Worm (Caenorhabditis elegans) whole organism, late embryonic: ENCODE data around the gene srg-23.

Source experiments
- C08G9.2 ChIP-seq: sonication (generic microtip); optimal IDR thresholded peaks from 2 replicates; lab custom pipeline; 2016; ENCODE audit warnings: mild to moderate bottlenecking, missing genetic modification characterization, moderate library complexity, missing compliant biosample characterization
- C38D4.7 ChIP-seq: fragments of 200-800 bp; sonication (Bioruptor generic); optimal IDR thresholded peaks from 2 replicates; lab custom pipeline; 2018; ENCODE audit warnings: mild to moderate bottlenecking, missing genetic modification characterization, moderate library complexity, missing compliant biosample characterization
- F13H6.1 ChIP-seq: sonication (generic microtip); optimal IDR thresholded peaks from 2 replicates; lab custom pipeline; 2016; ENCODE audit warnings: missing genetic modification characterization, missing compliant biosample characterization
- K02D7.2 ChIP-seq: sonication (generic microtip); optimal IDR thresholded peaks from 2 replicates; lab custom pipeline; 2017; ENCODE audit warnings: mild to moderate bottlenecking, missing genetic modification characterization, missing compliant biosample characterization
- ahr-1 ChIP-seq: sonication (generic microtip); optimal IDR thresholded peaks from 2 replicates; lab custom pipeline; 2016; ENCODE audit warnings: missing genetic modification characterization, missing compliant biosample characterization
- ama-1 ChIP-seq: fragments of 150-350 bp; optimal IDR thresholded peaks from 2 replicates; lab custom pipeline; 2014
- ceh-18 ChIP-seq: sonication (generic microtip); optimal IDR thresholded peaks from 2 replicates; lab custom pipeline; 2016; ENCODE audit warnings: missing genetic modification characterization, missing compliant biosample characterization
- ceh-2 ChIP-seq: sonication (generic microtip); optimal IDR thresholded peaks from 2 replicates; lab custom pipeline; 2016; ENCODE audit warnings: missing genotype, missing genetic modification characterization, missing compliant biosample characterization
- ceh-22 ChIP-seq: sonication (generic microtip); optimal IDR thresholded peaks from 2 replicates; lab custom pipeline; 2017; ENCODE audit warnings: missing biosample characterization, missing genetic modification characterization
- ceh-45 ChIP-seq: fragments of 200-800 bp; sonication (Bioruptor generic); IDR thresholded peaks from 2 replicates; pipeline ENCODE4 v1.3.6; 2022; ENCODE audit warnings: missing genetic modification reagents, missing genetic modification characterization, missing compliant biosample characterization
- ceh-9 ChIP-seq: sonication (generic microtip); optimal IDR thresholded peaks from 2 replicates; lab custom pipeline; 2016; ENCODE audit warnings: mild to moderate bottlenecking, missing genetic modification characterization, inconsistent platforms, missing compliant biosample characterization
- che-1 ChIP-seq: sonication (generic microtip); optimal IDR thresholded peaks from 2 replicates; lab custom pipeline; 2016; ENCODE audit warnings: mild to moderate bottlenecking, missing genetic modification characterization, missing compliant biosample characterization
- dmd-4 ChIP-seq: sonication (generic microtip); optimal IDR thresholded peaks from 2 replicates; lab custom pipeline; 2016; ENCODE audit warnings: borderline replicate concordance, missing genetic modification characterization, missing compliant biosample characterization
- dve-1 ChIP-seq: sonication (generic microtip); optimal IDR thresholded peaks from 2 replicates; lab custom pipeline; 2017; ENCODE audit warnings: antibody characterized with exemption, mild to moderate bottlenecking, missing genetic modification characterization, missing compliant biosample characterization
- elt-2 ChIP-seq: sonication (generic microtip); optimal IDR thresholded peaks from 2 replicates; lab custom pipeline; 2016; ENCODE audit warnings: missing genetic modification reagents, missing genetic modification characterization, missing compliant biosample characterization
- elt-4 ChIP-seq: sonication (generic microtip); optimal IDR thresholded peaks from 2 replicates; lab custom pipeline; 2016; ENCODE audit warnings: missing genetic modification characterization, missing compliant biosample characterization
- ets-4 ChIP-seq: sonication (generic microtip); optimal IDR thresholded peaks from 2 replicates; lab custom pipeline; 2016; ENCODE audit warnings: missing genetic modification characterization, missing compliant biosample characterization
- fkh-10 ChIP-seq: fragments of 150-350 bp; optimal IDR thresholded peaks from 2 replicates; lab custom pipeline; 2014; ENCODE audit warnings: missing biosample characterization, missing genetic modification reagents, missing genetic modification characterization
- gmeb-2 ChIP-seq: sonication (generic microtip); optimal IDR thresholded peaks from 2 replicates; lab custom pipeline; 2016; ENCODE audit warnings: missing genetic modification characterization, inconsistent platforms, missing compliant biosample characterization
- hlh-13 ChIP-seq: fragments of 200-800 bp; sonication (Bioruptor generic); optimal IDR thresholded peaks from 2 replicates; lab custom pipeline; 2018; ENCODE audit warnings: mild to moderate bottlenecking, missing genetic modification characterization, missing compliant biosample characterization
- hlh-15 ChIP-seq: sonication (generic microtip); optimal IDR thresholded peaks from 2 replicates; lab custom pipeline; 2016; ENCODE audit warnings: missing genetic modification characterization, missing compliant biosample characterization
- hlh-30 ChIP-seq: sonication (generic microtip); optimal IDR thresholded peaks from 2 replicates; lab custom pipeline; 2017; ENCODE audit warnings: antibody characterized with exemption, missing genetic modification characterization, missing compliant biosample characterization; ENCODE audit not compliant: insufficient read depth
- hlh-6 ChIP-seq: sonication (generic microtip); optimal IDR thresholded peaks from 2 replicates; lab custom pipeline; 2016; ENCODE audit warnings: missing genotype, missing genetic modification characterization, missing compliant biosample characterization
- hlh-8 ChIP-seq: sonication (generic microtip); optimal IDR thresholded peaks from 2 replicates; lab custom pipeline; 2016; ENCODE audit warnings: missing genotype, missing genetic modification characterization, missing compliant biosample characterization
- lim-6 ChIP-seq: sonication (generic microtip); optimal IDR thresholded peaks from 2 replicates; lab custom pipeline; 2016; ENCODE audit warnings: missing genetic modification characterization, missing compliant biosample characterization
- madf-2 ChIP-seq: sonication (generic microtip); optimal IDR thresholded peaks from 2 replicates; lab custom pipeline; 2017; ENCODE audit warnings: missing genetic modification characterization, missing compliant biosample characterization
- npax-4 ChIP-seq: sonication (generic microtip); optimal IDR thresholded peaks from 2 replicates; lab custom pipeline; 2016; ENCODE audit warnings: missing genetic modification characterization, missing compliant biosample characterization
- pag-3 ChIP-seq: sonication (generic microtip); optimal IDR thresholded peaks from 2 replicates; lab custom pipeline; 2016; ENCODE audit warnings: missing compliant biosample characterization, missing genetic modification characterization, borderline replicate concordance
- pat-9 ChIP-seq: fragments of 200-800 bp; sonication (Bioruptor generic); optimal IDR thresholded peaks from 2 replicates; lab custom pipeline; 2018; ENCODE audit warnings: mild to moderate bottlenecking, missing genetic modification characterization, moderate library complexity, missing compliant biosample characterization
- pha-2 ChIP-seq: sonication (generic microtip); optimal IDR thresholded peaks from 2 replicates; lab custom pipeline; 2017; ENCODE audit warnings: mild to moderate bottlenecking, missing genetic modification characterization, missing compliant biosample characterization
- pha-4 ChIP-seq: fragments of 150-350 bp; optimal IDR thresholded peaks from 2 replicates; lab custom pipeline; 2018; ENCODE audit warnings: missing biosample characterization, missing genetic modification reagents, missing genetic modification characterization
- ref-2 ChIP-seq: sonication (generic microtip); optimal IDR thresholded peaks from 2 replicates; lab custom pipeline; 2016; ENCODE audit warnings: missing genetic modification characterization, missing compliant biosample characterization
- rnt-1 ChIP-seq: sonication (generic microtip); optimal IDR thresholded peaks from 2 replicates; lab custom pipeline; 2016; ENCODE audit warnings: missing genetic modification characterization, missing compliant biosample characterization
- sox-2 ChIP-seq: fragments of 200-800 bp; sonication (Bioruptor generic); IDR thresholded peaks from 2 replicates; pipeline ENCODE4 v1.3.6; 2022; ENCODE audit warnings: missing genetic modification reagents, missing genetic modification characterization, missing compliant biosample characterization
- sox-4 ChIP-seq: sonication (generic microtip); optimal IDR thresholded peaks from 2 replicates; lab custom pipeline; 2017; ENCODE audit warnings: mild to moderate bottlenecking, missing genetic modification characterization, inconsistent platforms, missing compliant biosample characterization
- syd-9 ChIP-seq: sonication (generic microtip); optimal IDR thresholded peaks from 2 replicates; lab custom pipeline; 2016; ENCODE audit warnings: mild to moderate bottlenecking, missing genetic modification characterization, moderate library complexity, missing compliant biosample characterization
- tbx-2 ChIP-seq: sonication (generic microtip); optimal IDR thresholded peaks from 2 replicates; lab custom pipeline; 2016; ENCODE audit warnings: missing genetic modification characterization, missing compliant biosample characterization
- tbx-7 ChIP-seq: sonication (generic microtip); optimal IDR thresholded peaks from 2 replicates; lab custom pipeline; 2016; ENCODE audit warnings: missing genotype, missing genetic modification characterization, missing compliant biosample characterization
- unc-3 ChIP-seq, 2 experiments: fragments of 200-800 bp in 1 of 2; sonication (Bioruptor generic) in 1 of 2; sonication (generic microtip) in 1 of 2; conservative IDR thresholded peaks in 1 of 2; optimal IDR thresholded peaks in 1 of 2; 2 replicates each; pipeline versions ENCODE4 v1.3.6 to Lab custom; 2016 to 2022; ENCODE audit warnings: missing compliant biosample characterization in 2 of 2, missing genetic modification characterization in 2 of 2, missing genetic modification reagents in 1 of 2

The srg-23 gene

ce11 chrII:3053689-3054088 is 42.3 kb downstream of the srg-23 start:
- TF ChIP-seq ama-1 (no peak), pat-9 (no peak), tbx-2 (tag; lab: Kevin White, UChicago) (no peak), ceh-22 (tag; lab: Kevin White, UChicago) (no peak), fkh-10 (GFP tag; lab: Kevin White, UChicago) (no peak)

ce11 chrII:3052843-3053242 is 43.1 kb downstream of the srg-23 start:
- TF ChIP-seq sox-4 (tag; lab: Kevin White, UChicago) = no peak
- no peak for TF ChIP-seq fkh-10 (GFP tag; lab: Kevin White, UChicago)
- TF ChIP-seq npax-4 = no peak
- TF ChIP-seq syd-9 (tag; lab: Kevin White, UChicago) = no peak
- no peak for TF ChIP-seq ahr-1
- TF ChIP-seq elt-2 = no peak
- no peak for TF ChIP-seq pat-9
- TF ChIP-seq hlh-6 (tag; lab: Kevin White, UChicago) = no peak
- no peak for TF ChIP-seq hlh-30 (tag; lab: Kevin White, UChicago)
- no peak for TF ChIP-seq hlh-13 (GFP tag; lab: Kevin White, UChicago)
- TF ChIP-seq pag-3 (tag; lab: Kevin White, UChicago) = no peak
- TF ChIP-seq K02D7.2 (tag; lab: Kevin White, UChicago) = no peak
- no peak for TF ChIP-seq ceh-18
- TF ChIP-seq dve-1 (tag; lab: Kevin White, UChicago) = no peak
- TF ChIP-seq, all 69 proteins: peak for 0

ce11 chrII:3051332-3051731 is 44.6 kb downstream of the srg-23 start:
- TF ChIP-seq elt-4 (no peak), ceh-2 (tag; lab: Kevin White, UChicago) (no peak), hlh-15 (tag; lab: Kevin White, UChicago) (no peak), dmd-4 (no peak), pha-4 (tag; lab: Kevin White, UChicago) (no peak), unc-3 (GFP tag; conservative IDR thresholded peaks at IDR 0.05; lab: Robert Waterston, UW) (no peak), unc-3 (tag; optimal IDR thresholded peaks at IDR 0.05; lab: Kevin White, UChicago) (no peak), sox-4 (tag; lab: Kevin White, UChicago) (no peak), C08G9.2 (no peak), gmeb-2 (tag; lab: Kevin White, UChicago) (no peak), che-1 (no peak), hlh-8 (no peak), lim-6 (tag; lab: Kevin White, UChicago) (no peak), tbx-7 (no peak), npax-4 (no peak), elt-2 (no peak)

- TF ChIP-seq dve-1 (tag; lab: Kevin White, UChicago) = no peak
- TF ChIP-seq ets-4 (tag; lab: Kevin White, UChicago) = no peak
- no peak for TF ChIP-seq npax-4
- TF ChIP-seq ref-2 (tag; lab: Kevin White, UChicago) = no peak
- no peak for TF ChIP-seq rnt-1 (tag; lab: Kevin White, UChicago)
- no peak for TF ChIP-seq pha-4 (tag; lab: Kevin White, UChicago)
- no peak for TF ChIP-seq ceh-45 (GFP tag; lab: Robert Waterston, UW)
- TF ChIP-seq C38D4.7 = no peak
- no peak for TF ChIP-seq F13H6.1 (tag; lab: Kevin White, UChicago)
- no peak for TF ChIP-seq tbx-2 (tag; lab: Kevin White, UChicago)
- no peak for TF ChIP-seq sox-2
- TF ChIP-seq elt-4 = no peak
- TF ChIP-seq pha-2 = no peak
- no peak for TF ChIP-seq madf-2 (tag; lab: Kevin White, UChicago)
- no peak for TF ChIP-seq ceh-9 (tag; lab: Kevin White, UChicago)
- TF ChIP-seq, all 69 proteins: peak for 0
Observed at ce11 chrII:3050703-3051102, 45.3 kb downstream of the srg-23 start, which contains the start of gene sri-31. TSS of gene sri-31 (plus strand) at chrII:3051003.
